Fruit fly (Drosophila melanogaster): Measurements from ENCODE around the gene APC7.

Gene APC7

dm6 chrX:6574488-6574887 is 22.4 kb upstream of the APC7 start (continued):
- TF ChIP-seq bsh (GFP tag; optimal IDR thresholded peaks at IDR 0.05) = peak in 1 of 2 experiments; percentile 18
- no peak for TF ChIP-seq CG9727 (GFP tag; optimal IDR thresholded peaks at IDR 0.05)
- TF ChIP-seq CG11695 (GFP tag; IDR thresholded peaks at IDR 0.05) = 0 out of 3 replicates have a peak, but pooled peaks have one; percentile 11
- no peak for TF ChIP-seq crc (GFP tag; optimal IDR thresholded peaks at IDR 0.05)
- TF ChIP-seq pan (optimal IDR thresholded peaks at IDR 0.05) = no peak
- peak in 1 of 2 experiments; percentile 47 for TF ChIP-seq pan (GFP tag; optimal IDR thresholded peaks at IDR 0.05 in 1 of 2, IDR thresholded peaks at IDR 0.05 in 1 of 2)
- TF ChIP-seq vvl (GFP tag; IDR thresholded peaks at IDR 0.05) = peak; percentile 49; the same call in 1 of the 2 replicates
- TF ChIP-seq Atf3 (GFP tag; optimal IDR thresholded peaks at IDR 0.05) = no peak
- TF ChIP-seq slbo (GFP tag; IDR thresholded peaks at IDR 0.05) = peak; percentile 38; the same call in 1 of the 2 replicates
- TF ChIP-seq CG14441 (GFP tag; IDR thresholded peaks at IDR 0.05) = peak; percentile 39; the same call in 1 of the 2 replicates
- peak; percentile 54; the same call in 1 of the 2 replicates for TF ChIP-seq E2f1 (GFP tag; IDR thresholded peaks at IDR 0.05)
- 0 out of 3 replicates have a peak, but pooled peaks have one; percentile 10 for TF ChIP-seq CG34422 (GFP tag; IDR thresholded peaks at IDR 0.05)
- 0 out of 3 replicates have a peak, but pooled peaks have one; percentile 37 for TF ChIP-seq CG2889 (GFP tag; IDR thresholded peaks at IDR 0.05)
- no peak for TF ChIP-seq usp (GFP tag; optimal IDR thresholded peaks at IDR 0.05)
- no peak for TF ChIP-seq CG9876 (GFP tag; optimal IDR thresholded peaks at IDR 0.05)
- TF ChIP-seq gsb-n (tag; optimal IDR thresholded peaks at IDR 0.05) = no peak
- TF ChIP-seq fd102C (GFP tag; optimal IDR thresholded peaks at IDR 0.05) = no peak
- no peak for TF ChIP-seq Scr (GFP tag; IDR thresholded peaks at IDR 0.05; ENCODE audit: partially characterized antibody)
- no peak for TF ChIP-seq vfl (GFP tag; optimal IDR thresholded peaks at IDR 0.05)
- 0 out of 2 replicates have a peak, but pooled peaks have one; percentile 29 for TF ChIP-seq CG11247 (GFP tag; IDR thresholded peaks at IDR 0.05)
- TF ChIP-seq lmd (GFP tag; IDR thresholded peaks at IDR 0.05) = peak; percentile 41; the same call in 1 of the 2 replicates
- no peak for TF ChIP-seq kah (GFP tag; optimal IDR thresholded peaks at IDR 0.05)
- TF ChIP-seq CG9817 (tag; optimal IDR thresholded peaks at IDR 0.05) = peak; percentile 15
- TF ChIP-seq Optix (GFP tag; IDR thresholded peaks at IDR 0.05) = 0 out of 3 replicates have a peak, but pooled peaks have one; percentile 31
- no peak for TF ChIP-seq CG17912 (GFP tag; optimal IDR thresholded peaks at IDR 0.05)
- TF ChIP-seq CG6689 (GFP tag; IDR thresholded peaks at IDR 0.05) = peak; percentile 44; the same call in 1 of the 2 replicates
- peak; percentile 64 for TF ChIP-seq lab (GFP tag; optimal IDR thresholded peaks at IDR 0.05)
- peak; percentile 36; the same call in 1 of the 2 replicates for TF ChIP-seq esg (GFP tag; conservative IDR thresholded peaks at IDR 0.05)
- TF ChIP-seq CG7839 (tag; optimal IDR thresholded peaks at IDR 0.05) = peak; percentile 28
- peak; percentile 9; the same call in 1 of the 4 replicates for TF ChIP-seq Gug (GFP tag; IDR thresholded peaks at IDR 0.05)
- TF ChIP-seq CG12659 (GFP tag; optimal IDR thresholded peaks at IDR 0.05) = no peak
- no peak for TF ChIP-seq CG17361 (GFP tag; IDR thresholded peaks at IDR 0.05)
- no peak for TF ChIP-seq Sox100B (GFP tag; optimal IDR thresholded peaks at IDR 0.05)
- peak; percentile 60 for TF ChIP-seq Ptx1 (GFP tag; IDR thresholded peaks at IDR 0.05)
- peak; percentile 74 for TF ChIP-seq Rfx (GFP tag; IDR thresholded peaks at IDR 0.05)
- peak; percentile 15 for TF ChIP-seq Xbp1 (GFP tag; optimal IDR thresholded peaks at IDR 0.05)
- TF ChIP-seq CG6765 (GFP tag; optimal IDR thresholded peaks at IDR 0.05) = no peak
- peak; percentile 2 for TF ChIP-seq jing (GFP tag; optimal IDR thresholded peaks at IDR 0.05)
- no peak for TF ChIP-seq cg (GFP tag; optimal IDR thresholded peaks at IDR 0.05)
- peak; percentile 28; the same call in 1 of the 2 replicates for TF ChIP-seq CG17328 (GFP tag; IDR thresholded peaks at IDR 0.05)
- TF ChIP-seq unpg (GFP tag; optimal IDR thresholded peaks at IDR 0.05) = peak; percentile 27
- no peak for TF ChIP-seq sna (GFP tag; IDR thresholded peaks at IDR 0.05; ENCODE audit: partially characterized antibody)
- TF ChIP-seq pho (GFP tag; optimal IDR thresholded peaks at IDR 0.05) = no peak
- TF ChIP-seq al (GFP tag; IDR thresholded peaks at IDR 0.05) = 0 out of 2 replicates have a peak, but pooled peaks have one; percentile 32
- TF ChIP-seq CG9932 (GFP tag; IDR thresholded peaks at IDR 0.05) = peak; percentile 31; the same call in 1 of the 2 replicates
- peak; percentile 49 for TF ChIP-seq CG4730 (GFP tag; IDR thresholded peaks at IDR 0.05)
- no peak for TF ChIP-seq CG4424 (GFP tag; optimal IDR thresholded peaks at IDR 0.05)
- no peak for TF ChIP-seq CG3065 (GFP tag; optimal IDR thresholded peaks at IDR 0.05)
- TF ChIP-seq lilli (GFP tag; optimal IDR thresholded peaks at IDR 0.05) = peak; percentile 40
- TF ChIP-seq PHDP (tag; optimal IDR thresholded peaks at IDR 0.05) = peak; percentile 2
- TF ChIP-seq CG15514 (GFP tag; optimal IDR thresholded peaks at IDR 0.05) = peak; percentile 9

All from whole organism, embryonic.